Worm (Caenorhabditis elegans) whole organism, early embryonic: Measurements from ENCODE around the gene C24D10.4.

Experiments
- ama-1 ChIP-seq: fragments of 150-350 bp; optimal IDR thresholded peaks from 2 replicates; lab custom pipeline; 2014
- flt-1 ChIP-seq: fragments of 200-800 bp; sonication (Bioruptor generic); IDR thresholded peaks from 2 replicates; pipeline ENCODE4 v1.3.6; 2022; ENCODE audit warnings: missing genetic modification characterization, missing compliant biosample characterization
- hmbx-1 ChIP-seq: sonication (generic microtip); optimal IDR thresholded peaks from 2 replicates; lab custom pipeline; 2016; ENCODE audit warnings: mild to moderate bottlenecking, missing genetic modification characterization, missing compliant biosample characterization
- hmg-4 ChIP-seq: fragments of 200-800 bp; sonication (Bioruptor generic); optimal IDR thresholded peaks from 2 replicates; lab custom pipeline; 2018; ENCODE audit warnings: mild to moderate bottlenecking, missing genetic modification characterization, missing compliant biosample characterization
- hnd-1 ChIP-seq: sonication (generic microtip); optimal IDR thresholded peaks from 2 replicates; lab custom pipeline; 2016; ENCODE audit warnings: missing genetic modification characterization, missing compliant biosample characterization
- pes-1 ChIP-seq: fragments of 200-800 bp; sonication (Bioruptor generic); IDR thresholded peaks from 2 replicates; pipeline ENCODE4 v1.3.6; 2022; ENCODE audit warnings: missing genetic modification reagents, missing genetic modification characterization, missing compliant biosample characterization
- scrt-1 ChIP-seq: fragments of 200-800 bp; sonication (Bioruptor generic); IDR thresholded peaks from 2 replicates; pipeline ENCODE4 v1.3.6; 2022; ENCODE audit warnings: missing genetic modification characterization, missing compliant biosample characterization
- tbx-11 ChIP-seq: fragments of 200-800 bp; sonication (Bioruptor generic); IDR thresholded peaks from 2 replicates; pipeline ENCODE4 v1.3.6; 2022; ENCODE audit warnings: missing genetic modification characterization, missing compliant biosample characterization

- TF ChIP-seq flt-1 (GFP tag; lab: Robert Waterston, UW) = no peak
- no peak for TF ChIP-seq ama-1 (lab: Kevin White, UChicago)
- no peak for TF ChIP-seq tbx-11 (GFP tag; lab: Robert Waterston, UW)
- no peak for TF ChIP-seq hnd-1 (tag; lab: Kevin White, UChicago)
- no peak for TF ChIP-seq pes-1 (GFP tag; lab: Robert Waterston, UW)
- no peak for TF ChIP-seq hmbx-1
- TF ChIP-seq scrt-1 (GFP tag; lab: Robert Waterston, UW) = no peak
- no peak for TF ChIP-seq hmg-4 (GFP tag; lab: Kevin White, UChicago)
Measured at ce11 chrIV:5137809-5138208, 22.5 kb upstream of the C24D10.4 start.
